Worm (Caenorhabditis elegans) whole organism, young adult: ENCODE results near the gene F46C3.6.
A peak's percentile ranks its signal among the peaks of the same experiment; 100 is the strongest.

Experiments used
- B0261.1 ChIP-seq: sonication (generic microtip); optimal IDR thresholded peaks from 2 replicates; lab custom pipeline; 2016; ENCODE audit warnings: mild to moderate bottlenecking, missing genetic modification characterization, moderate library complexity, missing compliant biosample characterization
- C06A6.2 ChIP-seq: fragments of 200-800 bp; sonication (Bioruptor generic); conservative IDR thresholded peaks from 2 replicates; pipeline ENCODE4 v1.3.6; 2022; ENCODE audit warnings: missing genetic modification characterization, missing compliant biosample characterization
- F10E7.11 ChIP-seq: sonication (generic microtip); optimal IDR thresholded peaks from 2 replicates; lab custom pipeline; 2017; ENCODE audit warnings: mild to moderate bottlenecking, missing genetic modification characterization, moderate library complexity, missing compliant biosample characterization
- F52B5.7 ChIP-seq: sonication (generic microtip); optimal IDR thresholded peaks from 2 replicates; lab custom pipeline; 2016; ENCODE audit warnings: mild to moderate bottlenecking, missing genetic modification characterization, missing compliant biosample characterization
- F57A8.1 ChIP-seq: fragments of 200-800 bp; sonication (Bioruptor generic); optimal IDR thresholded peaks from 2 replicates; lab custom pipeline; 2018; ENCODE audit warnings: mild to moderate bottlenecking, missing genetic modification characterization, moderate library complexity, missing compliant biosample characterization
- Y53G8AR.9 ChIP-seq: fragments of 200-800 bp; sonication (Bioruptor generic); conservative IDR thresholded peaks from 2 replicates; pipeline ENCODE4 v1.3.6; 2022; ENCODE audit warnings: missing genetic modification reagents, missing genetic modification characterization, missing compliant biosample characterization
- Y67H2A.10 ChIP-seq: fragments of 200-800 bp; sonication (Bioruptor generic); conservative IDR thresholded peaks from 2 replicates; pipeline ENCODE4 v1.3.6; 2022; ENCODE audit warnings: missing genetic modification reagents, missing genetic modification characterization, missing compliant biosample characterization
- athp-1 ChIP-seq: sonication (generic microtip); optimal IDR thresholded peaks from 2 replicates; lab custom pipeline; 2017; ENCODE audit warnings: mild to moderate bottlenecking, missing genetic modification characterization, missing compliant biosample characterization
- attf-3 ChIP-seq: fragments of 200-800 bp; sonication (Bioruptor generic); conservative IDR thresholded peaks from 2 replicates; pipeline ENCODE4 v1.3.6; 2022; ENCODE audit warnings: missing genetic modification reagents, missing genetic modification characterization, missing compliant biosample characterization
- bed-2 ChIP-seq: fragments of 200-800 bp; sonication (Bioruptor generic); IDR thresholded peaks from 2 replicates; pipeline ENCODE4 v1.3.6; 2022; ENCODE audit warnings: missing genetic modification reagents, missing genetic modification characterization, missing compliant biosample characterization
- cebp-1 ChIP-seq, 2 experiments: fragments of 200-800 bp in 1 of 2; sonication (Bioruptor generic) in 1 of 2; sonication (generic microtip) in 1 of 2; IDR thresholded peaks in 1 of 2; optimal IDR thresholded peaks in 1 of 2; 2 replicates each; pipeline versions ENCODE4 v1.3.6 to Lab custom; 2017 to 2022; ENCODE audit warnings: missing compliant biosample characterization in 2 of 2, missing genetic modification characterization in 2 of 2, mild to moderate bottlenecking in 1 of 2, missing genetic modification reagents in 1 of 2, moderate library complexity in 1 of 2
- ceh-100 ChIP-seq: fragments of 200-800 bp; sonication (Bioruptor generic); IDR thresholded peaks from 2 replicates; pipeline ENCODE4 v1.3.6; 2022; ENCODE audit warnings: missing genetic modification reagents, missing genetic modification characterization, missing compliant biosample characterization
- ceh-79 ChIP-seq: sonication (generic microtip); optimal IDR thresholded peaks from 2 replicates; lab custom pipeline; 2017; ENCODE audit warnings: mild to moderate bottlenecking, missing genetic modification characterization, missing compliant biosample characterization
- chd-7 ChIP-seq: sonication (generic microtip); optimal IDR thresholded peaks from 2 replicates; lab custom pipeline; 2016; ENCODE audit warnings: mild to moderate bottlenecking, missing genetic modification characterization, moderate library complexity, missing compliant biosample characterization
- dox-1 ChIP-seq: fragments of 200-800 bp; sonication (Bioruptor generic); IDR thresholded peaks from 2 replicates; pipeline ENCODE4 v1.3.6; 2022; ENCODE audit warnings: missing genetic modification reagents, missing genetic modification characterization, missing compliant biosample characterization
- dpff-1 ChIP-seq: sonication (generic microtip); optimal IDR thresholded peaks from 2 replicates; lab custom pipeline; 2017; ENCODE audit warnings: mild to moderate bottlenecking, missing genetic modification characterization, missing compliant biosample characterization
- efl-1 ChIP-seq: fragments of 150-350 bp; optimal IDR thresholded peaks from 2 replicates; lab custom pipeline; 2014; ENCODE audit warnings: missing biosample characterization, missing genetic modification reagents, missing genetic modification characterization
- egl-18 ChIP-seq: fragments of 200-800 bp; sonication (Bioruptor generic); IDR thresholded peaks from 2 replicates; pipeline ENCODE4 v1.3.6; 2022; ENCODE audit warnings: missing genetic modification reagents, missing genetic modification characterization, missing compliant biosample characterization
- egrh-3 ChIP-seq: fragments of 200-800 bp; sonication (Bioruptor generic); IDR thresholded peaks from 2 replicates; pipeline ENCODE4 v1.3.6; 2022; ENCODE audit warnings: missing genetic modification reagents, missing genetic modification characterization, missing compliant biosample characterization
- ekl-4 ChIP-seq: fragments of 200-800 bp; sonication (Bioruptor generic); IDR thresholded peaks from 2 replicates; pipeline ENCODE4 v1.3.6; 2022; ENCODE audit warnings: missing genetic modification reagents, missing genetic modification characterization, missing compliant biosample characterization
- ets-4 ChIP-seq: fragments of 200-800 bp; sonication (Bioruptor generic); optimal IDR thresholded peaks from 2 replicates; lab custom pipeline; 2018; ENCODE audit warnings: mild to moderate bottlenecking, missing genetic modification characterization, missing compliant biosample characterization
- gei-17 ChIP-seq: fragments of 200-800 bp; sonication (Bioruptor generic); optimal IDR thresholded peaks from 2 replicates; lab custom pipeline; 2018; ENCODE audit warnings: mild to moderate bottlenecking, missing genetic modification characterization, missing compliant biosample characterization
- hsf-1 ChIP-seq: fragments of 200-800 bp; sonication (Bioruptor generic); IDR thresholded peaks from 2 replicates; pipeline ENCODE4 v1.3.6; 2022; ENCODE audit warnings: missing genetic modification reagents, missing genetic modification characterization, missing compliant biosample characterization
- lag-1 ChIP-seq: fragments of 200-800 bp; sonication (Bioruptor generic); IDR thresholded peaks from 2 replicates; pipeline ENCODE4 v1.3.6; 2022; ENCODE audit warnings: missing genetic modification reagents, missing genetic modification characterization, missing compliant biosample characterization
- let-607 ChIP-seq, 2 experiments: fragments of 200-800 bp in 1 of 2; sonication (Bioruptor generic) in 1 of 2; sonication (generic microtip) in 1 of 2; optimal IDR thresholded peaks; 2 replicates each; lab custom pipeline; 2016 to 2018; ENCODE audit warnings: mild to moderate bottlenecking in 2 of 2, missing compliant biosample characterization in 2 of 2, missing genetic modification characterization in 2 of 2, moderate library complexity in 2 of 2, missing genotype in 1 of 2
- lin-35 ChIP-seq, 3 experiments: fragments of 150-350 bp in 2 of 3; sonication (generic microtip) in 1 of 3; optimal IDR thresholded peaks; 2 replicates each; lab custom pipeline; 2014 to 2018; ENCODE audit warnings: missing biosample characterization in 3 of 3, missing genetic modification characterization in 3 of 3, missing genetic modification reagents in 3 of 3
- lsy-27 ChIP-seq: sonication (generic microtip); optimal IDR thresholded peaks from 2 replicates; lab custom pipeline; 2017; ENCODE audit warnings: missing genetic modification characterization, mild to moderate bottlenecking, missing compliant biosample characterization, antibody characterized with exemption, missing genotype, borderline replicate concordance; ENCODE audit not compliant: insufficient read depth
- madf-6 ChIP-seq: fragments of 200-800 bp; sonication (Bioruptor generic); IDR thresholded peaks from 2 replicates; pipeline ENCODE4 v1.3.6; 2022; ENCODE audit warnings: missing genetic modification reagents, missing genetic modification characterization, missing compliant biosample characterization
- mel-28 ChIP-seq: sonication (generic microtip); optimal IDR thresholded peaks from 2 replicates; lab custom pipeline; 2016; ENCODE audit warnings: borderline replicate concordance, mild to moderate bottlenecking, missing genetic modification characterization, missing compliant biosample characterization
- mes-4 ChIP-seq: sonication (generic microtip); optimal IDR thresholded peaks from 2 replicates; lab custom pipeline; 2016; ENCODE audit warnings: missing genotype, missing genetic modification characterization, missing compliant biosample characterization
- nhr-179 ChIP-seq: sonication (generic microtip); optimal IDR thresholded peaks from 2 replicates; lab custom pipeline; 2016; ENCODE audit warnings: mild to moderate bottlenecking, missing genetic modification characterization, missing compliant biosample characterization
- nhr-80 ChIP-seq: sonication (generic microtip); optimal IDR thresholded peaks from 2 replicates; lab custom pipeline; 2016; ENCODE audit warnings: missing genetic modification characterization, missing compliant biosample characterization
- rcor-1 ChIP-seq: fragments of 200-800 bp; sonication (Bioruptor generic); IDR thresholded peaks from 2 replicates; pipeline ENCODE4 v1.3.6; 2022; ENCODE audit warnings: missing genetic modification reagents, missing genetic modification characterization, missing compliant biosample characterization
- repo-1 ChIP-seq: sonication (generic microtip); optimal IDR thresholded peaks from 2 replicates; lab custom pipeline; 2017; ENCODE audit warnings: mild to moderate bottlenecking, missing genetic modification characterization, missing compliant biosample characterization
- snpc-1.3 ChIP-seq: sonication (generic microtip); optimal IDR thresholded peaks from 2 replicates; lab custom pipeline; 2017; ENCODE audit warnings: missing genetic modification characterization, mild to moderate bottlenecking, missing compliant biosample characterization, antibody characterized with exemption, moderate library complexity, missing genotype, missing genetic modification reagents; ENCODE audit not compliant: insufficient read depth
- tbp1 ChIP-seq: fragments of 200-800 bp; sonication (Bioruptor generic); optimal IDR thresholded peaks from 2 replicates; lab custom pipeline; 2018; ENCODE audit warnings: mild to moderate bottlenecking, missing genetic modification characterization, missing compliant biosample characterization
- zim-3 ChIP-seq: sonication (generic microtip); optimal IDR thresholded peaks from 2 replicates; lab custom pipeline; 2017; ENCODE audit warnings: mild to moderate bottlenecking, missing genetic modification characterization, moderate library complexity, missing compliant biosample characterization
- ztf-26 ChIP-seq: sonication (generic microtip); optimal IDR thresholded peaks from 2 replicates; lab custom pipeline; 2017; ENCODE audit warnings: missing genetic modification characterization, missing compliant biosample characterization
- ztf-3 ChIP-seq: fragments of 200-800 bp; sonication (Bioruptor generic); optimal IDR thresholded peaks from 2 replicates; lab custom pipeline; 2018; ENCODE audit warnings: mild to moderate bottlenecking, missing genetic modification characterization, missing compliant biosample characterization

Gene F46C3.6

DNA sequence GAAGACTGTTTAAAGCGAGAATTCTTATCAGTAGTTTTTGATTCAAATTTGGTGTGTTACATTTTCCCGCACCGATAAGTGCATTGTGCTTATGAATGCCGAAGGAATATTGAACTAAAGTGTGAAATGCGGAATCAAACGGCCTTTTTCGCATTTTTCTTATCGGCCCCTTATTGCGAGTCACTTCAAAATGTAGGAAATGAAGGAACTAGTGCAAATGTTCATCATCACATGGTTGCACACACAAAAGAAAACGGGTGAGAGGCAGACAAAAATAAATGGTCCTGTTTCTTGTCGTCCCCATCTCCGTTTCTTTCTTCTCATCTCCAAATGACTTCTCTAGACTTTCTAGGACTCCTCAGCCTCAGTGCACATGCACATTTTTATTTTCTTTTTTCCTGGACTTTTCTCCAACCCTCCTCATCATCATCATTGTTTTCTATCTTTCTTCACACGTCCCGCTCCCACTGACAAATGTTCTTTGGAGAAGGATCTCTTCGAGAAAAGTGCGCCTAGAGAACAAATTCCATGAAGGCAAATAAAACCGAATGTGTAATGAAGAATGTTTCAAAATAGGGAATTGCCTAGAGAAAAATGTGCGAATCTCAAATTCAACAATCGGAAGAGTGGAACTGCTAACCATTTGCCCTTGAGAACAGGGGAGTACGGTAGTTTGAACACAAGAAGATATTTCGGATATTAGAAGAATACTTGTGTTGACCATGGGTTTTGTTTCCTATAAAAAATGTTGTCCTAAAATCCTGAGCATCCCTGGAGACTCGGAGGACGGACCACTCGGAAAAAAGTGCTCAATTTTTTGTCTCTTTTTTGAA lies 44.6 kb upstream of the F46C3.6 start:
- TF ChIP-seq dox-1 (GFP tag; lab: Robert Waterston, UW) (peak; percentile 59), let-607 (tag; optimal IDR thresholded peaks at IDR 0.05; lab: Kevin White, UChicago) (peak in 1 of 2 experiments; percentile 4), egl-18 (GFP tag; lab: Robert Waterston, UW) (no peak), cebp-1 (GFP tag; IDR thresholded peaks at IDR 0.05; lab: Robert Waterston, UW) (no peak), cebp-1 (tag; optimal IDR thresholded peaks at IDR 0.05; lab: Kevin White, UChicago) (peak; percentile 33), ets-4 (GFP tag; lab: Kevin White, UChicago) (peak; percentile 30), attf-3 (GFP tag; lab: Robert Waterston, UW) (no peak), dpff-1 (tag; lab: Kevin White, UChicago) (no peak), nhr-80 (peak; percentile 94)

DNA sequence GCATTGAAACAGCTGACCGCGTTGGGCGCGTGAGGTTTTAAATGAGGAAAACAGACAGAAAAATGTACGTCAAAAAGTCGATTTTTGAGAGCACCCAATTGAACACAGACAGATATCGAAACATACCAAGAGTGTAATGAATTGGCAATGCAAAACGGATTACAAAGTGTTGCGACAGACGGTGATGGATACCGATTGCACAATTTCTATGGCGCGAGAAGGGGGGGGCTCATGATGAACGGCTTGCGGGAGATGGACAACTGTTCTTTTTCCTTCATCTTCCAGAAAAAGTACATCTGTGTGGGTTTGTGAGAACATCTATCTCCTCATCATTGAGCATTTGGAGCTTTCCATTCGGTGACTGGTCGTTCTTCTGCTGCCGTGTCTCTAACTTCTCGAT lies 43.7 kb upstream of the F46C3.6 start:
- TF ChIP-seq athp-1 (tag; lab: Kevin White, UChicago): no peak
- TF ChIP-seq mel-28 (tag; lab: Kevin White, UChicago): no peak
- TF ChIP-seq efl-1: no peak
- TF ChIP-seq gei-17 (GFP tag; lab: Kevin White, UChicago): no peak
- no peak for TF ChIP-seq lag-1 (GFP tag; lab: Robert Waterston, UW)
- no peak for TF ChIP-seq snpc-1.3
- TF ChIP-seq Y67H2A.10: no peak
- no peak for TF ChIP-seq mes-4 (tag; lab: Kevin White, UChicago)
- no peak for TF ChIP-seq C06A6.2 (GFP tag; lab: Robert Waterston, UW)
- no peak for TF ChIP-seq tbp1 (GFP tag; lab: Kevin White, UChicago)

DNA sequence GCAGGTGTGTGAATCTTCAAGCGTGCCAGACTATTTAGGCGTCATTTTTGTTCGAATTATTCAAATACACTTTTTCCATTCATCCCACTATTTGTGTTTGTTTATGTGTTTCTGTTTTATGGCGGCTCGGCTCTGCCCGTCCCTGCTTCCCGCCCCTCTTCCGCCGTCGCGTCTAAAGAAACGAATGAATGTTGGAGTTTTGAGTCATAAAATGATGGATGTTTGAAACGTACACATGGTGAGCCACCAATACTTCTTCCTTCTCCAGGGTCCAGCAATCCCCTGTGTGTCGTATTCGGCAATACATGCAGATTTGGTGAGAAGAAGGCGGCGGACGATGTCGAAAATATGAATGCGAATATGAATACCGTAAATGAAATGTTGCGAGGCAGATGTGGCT lies 43.1 kb upstream of the F46C3.6 start:
- TF ChIP-seq nhr-179 (tag; lab: Kevin White, UChicago) (no peak), chd-7 (no peak), ztf-26 (tag; lab: Kevin White, UChicago) (no peak)

DNA sequence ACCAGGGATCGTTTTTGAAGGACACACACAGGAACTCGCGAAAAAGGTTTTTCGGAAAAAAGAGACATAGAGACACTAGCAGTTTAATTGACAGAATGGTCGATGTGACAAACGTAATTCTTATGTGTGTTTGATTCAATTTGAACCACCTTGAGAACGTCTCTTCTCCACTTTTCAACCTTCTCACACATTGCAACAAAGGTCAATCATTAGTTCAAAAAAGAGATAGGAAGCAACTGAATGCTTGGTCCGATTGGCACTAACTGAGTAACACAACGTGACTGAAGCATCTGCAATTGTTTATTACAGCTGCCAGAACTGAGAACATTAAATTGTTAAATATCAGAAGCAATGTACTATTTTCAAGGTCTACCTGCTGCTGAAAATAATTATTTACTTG lies 42.2 kb upstream of the F46C3.6 start:
- no peak for TF ChIP-seq ceh-100 (GFP tag; lab: Robert Waterston, UW)
- TF ChIP-seq nhr-179 (tag; lab: Kevin White, UChicago): no peak
- no peak for TF ChIP-seq nhr-80
- no peak for TF ChIP-seq bed-2
- TF ChIP-seq ztf-3 (GFP tag; lab: Kevin White, UChicago): no peak
- no peak for TF ChIP-seq F10E7.11 (tag; lab: Kevin White, UChicago)
- no peak for TF ChIP-seq athp-1 (tag; lab: Kevin White, UChicago)
- TF ChIP-seq B0261.1 (tag; lab: Kevin White, UChicago): no peak

DNA sequence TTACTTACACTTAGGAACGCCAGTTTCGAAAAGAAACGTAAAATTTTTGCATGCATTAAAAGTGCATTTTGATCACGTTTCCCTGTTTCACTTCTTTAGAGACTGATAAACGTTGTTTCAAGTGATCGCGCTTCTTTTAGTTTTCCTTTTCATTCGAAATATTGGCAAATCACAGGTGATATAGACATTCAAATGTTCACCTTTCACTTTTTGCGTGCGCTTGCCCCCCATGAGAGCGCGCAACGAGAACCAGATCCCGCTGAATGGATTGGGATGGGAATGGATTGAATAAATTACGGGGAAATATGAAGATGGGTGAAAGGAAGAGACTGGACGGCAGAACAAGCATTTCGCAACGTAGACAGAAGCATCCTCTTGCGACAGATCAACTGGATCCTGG lies 41.7 kb upstream of the F46C3.6 start:
- TF ChIP-seq Y53G8AR.9 (GFP tag; lab: Robert Waterston, UW) (no peak), zim-3 (peak; percentile 2)

DNA sequence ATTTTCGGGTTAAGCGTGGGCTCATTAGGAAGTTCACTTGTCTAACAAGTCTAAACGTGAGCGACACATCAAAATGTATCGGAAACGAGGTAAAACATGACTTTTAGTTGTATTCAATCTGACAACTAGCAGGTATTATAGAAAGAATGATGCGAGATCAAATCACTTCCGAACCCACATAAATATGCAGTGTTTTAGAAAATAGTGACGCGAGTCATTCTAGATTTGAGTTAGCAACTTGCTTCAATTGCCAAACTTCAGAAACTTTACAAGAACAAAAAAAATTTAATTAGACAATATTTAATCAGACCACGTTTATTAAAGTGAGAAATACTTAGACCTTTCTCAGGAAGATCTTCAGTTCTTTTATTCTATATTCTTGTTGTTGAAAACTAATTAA lies 36.8 kb upstream of the F46C3.6 start:
- TF ChIP-seq snpc-1.3 (no peak), ekl-4 (GFP tag; lab: Robert Waterston, UW) (no peak), lin-35 (GFP tag; optimal IDR thresholded peaks at IDR 0.05; lab: Kevin White, UChicago) (no peak), ceh-79 (tag; lab: Kevin White, UChicago) (no peak), madf-6 (GFP tag; lab: Robert Waterston, UW) (no peak), rcor-1 (GFP tag; lab: Robert Waterston, UW) (no peak), F57A8.1 (GFP tag; lab: Kevin White, UChicago) (no peak), nhr-80 (no peak), lsy-27 (tag; lab: Kevin White, UChicago) (no peak), F52B5.7 (no peak), egrh-3 (GFP tag; lab: Robert Waterston, UW) (no peak), repo-1 (tag; lab: Kevin White, UChicago) (no peak), hsf-1 (no peak)
